Worm (Caenorhabditis elegans): ENCODE results near the gene fip-2.

fip-2 gene

ce11 chrV:9084252-9084651 lies 16.5 kb downstream of the fip-2 start:
- TF ChIP-seq unc-62 (GFP tag; optimal IDR thresholded peaks at IDR 0.05) = no peak

- no peak for TF ChIP-seq unc-62 (GFP tag; optimal IDR thresholded peaks at IDR 0.05)
These were observed 18.1 kb downstream of the fip-2 start for ce11 chrV:9085845-9086244.

ce11 chrV:9088758-9089157 lies 21.0 kb downstream of the fip-2 start:
- TF ChIP-seq unc-62 (GFP tag; optimal IDR thresholded peaks at IDR 0.05) = no peak

ce11 chrV:9092209-9092608 lies 24.4 kb downstream of the fip-2 start, which contains the start of gene T27E4.1:
TSS of gene T27E4.1 (plus strand) at chrV:9092345.
- no peak for TF ChIP-seq unc-62 (GFP tag; optimal IDR thresholded peaks at IDR 0.05)

- no peak for TF ChIP-seq unc-62 (GFP tag; optimal IDR thresholded peaks at IDR 0.05)
These were observed 26.4 kb downstream of the fip-2 start for ce11 chrV:9094060-9094628.

- TF ChIP-seq unc-62 (GFP tag; optimal IDR thresholded peaks at IDR 0.05) = no peak
These were observed 27.2 kb downstream of the fip-2 start for ce11 chrV:9094976-9095375.

- no peak for TF ChIP-seq unc-62 (GFP tag; optimal IDR thresholded peaks at IDR 0.05)
These were observed 28.0 kb downstream of the fip-2 start, which contains the start of gene F21C10.10 for ce11 chrV:9095613-9096317. TSS of gene F21C10.10 (plus strand) at chrV:9096267.

ce11 chrV:9096674-9097073 lies 28.9 kb downstream of the fip-2 start:
- no peak for TF ChIP-seq unc-62 (GFP tag; optimal IDR thresholded peaks at IDR 0.05)

- no peak for TF ChIP-seq unc-62 (GFP tag; optimal IDR thresholded peaks at IDR 0.05)
These were observed 29.4 kb downstream of the fip-2 start for ce11 chrV:9097213-9097612.

ce11 chrV:9098280-9098973 lies 30.6 kb downstream of the fip-2 start, which contains the start of gene F21C10.9:
TSS of gene F21C10.9 (minus strand) at chrV:9098696.
- no peak for TF ChIP-seq unc-62 (GFP tag; optimal IDR thresholded peaks at IDR 0.05)

ce11 chrV:9101062-9101461 lies 33.3 kb downstream of the fip-2 start, which contains the start of gene frpr-6:
TSS of gene frpr-6 (minus strand) at chrV:9101162.
- no peak for TF ChIP-seq unc-62 (GFP tag; optimal IDR thresholded peaks at IDR 0.05)

- TF ChIP-seq unc-62 (GFP tag; optimal IDR thresholded peaks at IDR 0.05) = no peak
These were observed 40.4 kb downstream of the fip-2 start, which contains the start of gene F21C10.18 for ce11 chrV:9108219-9108618. TSS of gene F21C10.18 (plus strand) at chrV:9108519.

ce11 chrV:9109281-9109680 lies 41.5 kb downstream of the fip-2 start, which contains the start of gene pqn-31:
TSS of gene pqn-31 (plus strand) at chrV:9109581.
- no peak for TF ChIP-seq unc-62 (GFP tag; optimal IDR thresholded peaks at IDR 0.05)

ce11 chrV:9111957-9112356 lies 44.2 kb downstream of the fip-2 start:
- TF ChIP-seq unc-62 (GFP tag; optimal IDR thresholded peaks at IDR 0.05) = no peak

ce11 chrV:9112467-9112866 lies 44.7 kb downstream of the fip-2 start, which contains the start of gene F21C10.7:
TSS of gene F21C10.7 (plus strand) at chrV:9112767.
- no peak for TF ChIP-seq unc-62 (GFP tag; optimal IDR thresholded peaks at IDR 0.05)
